Fruit fly (Drosophila melanogaster) whole organism, prepupa: ENCODE measurements around the gene Rgl.

Experiments used
- CG31627 ChIP-seq: fragments of 200-800 bp; sonication (Bioruptor generic); optimal IDR thresholded peaks from 3 replicates; lab custom pipeline; 2016; ENCODE audit warnings: missing biosample characterization, missing genetic modification characterization
- CG32006 ChIP-seq: fragments of 200-800 bp; sonication (Bioruptor generic); optimal IDR thresholded peaks from 3 replicates; lab custom pipeline; 2017; ENCODE audit warnings: missing biosample characterization, mild to moderate bottlenecking, missing genetic modification characterization
- Lpt ChIP-seq: fragments of 200-800 bp; sonication (Bioruptor generic); optimal IDR thresholded peaks from 3 replicates; lab custom pipeline; 2016; ENCODE audit warnings: missing biosample characterization, missing genetic modification characterization
- Sox14 ChIP-seq: fragments of 200-800 bp; sonication (Bioruptor generic); optimal IDR thresholded peaks from 3 replicates; lab custom pipeline; 2016; ENCODE audit warnings: missing biosample characterization, missing genetic modification characterization
- Sox15 ChIP-seq: fragments of 200-800 bp; sonication (Bioruptor generic); optimal IDR thresholded peaks from 3 replicates; lab custom pipeline; 2016; ENCODE audit warnings: missing biosample characterization, missing genetic modification characterization
- ss ChIP-seq, 2 experiments: fragments of 200-800 bp; sonication (Bioruptor generic); optimal IDR thresholded peaks; 2 replicates in 1 of 2; 3 replicates in 1 of 2; lab custom pipeline; 2017 to 2018; ENCODE audit warnings: mild to moderate bottlenecking in 2 of 2, missing biosample characterization in 2 of 2, missing genetic modification characterization in 2 of 2, moderate library complexity in 1 of 2

DNA sequence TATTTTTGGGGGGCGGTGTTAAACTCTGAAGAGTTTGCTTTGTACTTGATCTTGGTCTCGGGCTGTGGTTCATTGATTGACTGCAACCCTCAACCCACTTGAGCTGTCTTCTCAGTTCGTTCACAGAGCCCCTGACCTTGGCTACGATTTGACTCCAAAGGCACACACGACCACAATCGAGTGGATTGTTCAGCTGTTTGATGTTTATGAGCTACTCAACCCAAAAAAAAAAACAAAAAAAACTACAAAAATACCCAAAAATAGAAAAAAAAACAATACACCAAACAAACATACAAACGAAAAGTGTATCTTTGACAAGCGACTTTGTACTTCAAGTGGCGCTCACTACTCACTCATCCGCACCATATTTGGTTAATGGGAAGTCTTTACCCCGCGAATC is 10.6 kb downstream of the Rgl start:
- TF ChIP-seq Sox15 (no peak), Sox14 (no peak), ss (GFP tag; optimal IDR thresholded peaks at IDR 0.05; lab: Kevin White, UChicago) (no peak), CG32006 (GFP tag; lab: Kevin White, UChicago) (no peak), Lpt (no peak), CG31627 (no peak)
